Worm (Caenorhabditis elegans) whole organism, late embryonic: Measurements from ENCODE around the gene srh-145.

Experiments
- Y22D7AL.16 ChIP-seq: sonication (generic microtip); optimal IDR thresholded peaks from 2 replicates; lab custom pipeline; 2016; ENCODE audit warnings: missing genetic modification characterization, missing compliant biosample characterization
- ceh-24 ChIP-seq: sonication (generic microtip); optimal IDR thresholded peaks from 2 replicates; lab custom pipeline; 2016; ENCODE audit warnings: mild to moderate bottlenecking, missing genetic modification characterization, missing compliant biosample characterization
- ceh-31 ChIP-seq: sonication (generic microtip); optimal IDR thresholded peaks from 2 replicates; lab custom pipeline; 2016; ENCODE audit warnings: missing genetic modification characterization, missing compliant biosample characterization
- ceh-45 ChIP-seq: fragments of 200-800 bp; sonication (Bioruptor generic); IDR thresholded peaks from 2 replicates; pipeline ENCODE4 v1.3.6; 2022; ENCODE audit warnings: missing genetic modification reagents, missing genetic modification characterization, missing compliant biosample characterization
- elt-2 ChIP-seq: sonication (generic microtip); optimal IDR thresholded peaks from 2 replicates; lab custom pipeline; 2016; ENCODE audit warnings: missing genetic modification reagents, missing genetic modification characterization, missing compliant biosample characterization
- elt-4 ChIP-seq: sonication (generic microtip); optimal IDR thresholded peaks from 2 replicates; lab custom pipeline; 2016; ENCODE audit warnings: missing genetic modification characterization, missing compliant biosample characterization
- ets-4 ChIP-seq: sonication (generic microtip); optimal IDR thresholded peaks from 2 replicates; lab custom pipeline; 2016; ENCODE audit warnings: missing genetic modification characterization, missing compliant biosample characterization
- eyg-1 ChIP-seq: sonication (generic microtip); optimal IDR thresholded peaks from 2 replicates; lab custom pipeline; 2016; ENCODE audit warnings: missing genotype, missing genetic modification characterization, missing compliant biosample characterization
- nfya-1 ChIP-seq: sonication (generic microtip); optimal IDR thresholded peaks from 2 replicates; lab custom pipeline; 2017; ENCODE audit warnings: missing genetic modification characterization, mild to moderate bottlenecking, missing compliant biosample characterization, antibody characterized with exemption, moderate library complexity
- pha-4 ChIP-seq: fragments of 150-350 bp; optimal IDR thresholded peaks from 2 replicates; lab custom pipeline; 2018; ENCODE audit warnings: missing biosample characterization, missing genetic modification reagents, missing genetic modification characterization
- tbx-2 ChIP-seq: sonication (generic microtip); optimal IDR thresholded peaks from 2 replicates; lab custom pipeline; 2016; ENCODE audit warnings: missing genetic modification characterization, missing compliant biosample characterization
- tbx-7 ChIP-seq: sonication (generic microtip); optimal IDR thresholded peaks from 2 replicates; lab custom pipeline; 2016; ENCODE audit warnings: missing genotype, missing genetic modification characterization, missing compliant biosample characterization
- unc-55 ChIP-seq: sonication (generic microtip); optimal IDR thresholded peaks from 2 replicates; lab custom pipeline; 2017; ENCODE audit warnings: missing biosample characterization, missing genetic modification reagents, missing genetic modification characterization

DNA sequence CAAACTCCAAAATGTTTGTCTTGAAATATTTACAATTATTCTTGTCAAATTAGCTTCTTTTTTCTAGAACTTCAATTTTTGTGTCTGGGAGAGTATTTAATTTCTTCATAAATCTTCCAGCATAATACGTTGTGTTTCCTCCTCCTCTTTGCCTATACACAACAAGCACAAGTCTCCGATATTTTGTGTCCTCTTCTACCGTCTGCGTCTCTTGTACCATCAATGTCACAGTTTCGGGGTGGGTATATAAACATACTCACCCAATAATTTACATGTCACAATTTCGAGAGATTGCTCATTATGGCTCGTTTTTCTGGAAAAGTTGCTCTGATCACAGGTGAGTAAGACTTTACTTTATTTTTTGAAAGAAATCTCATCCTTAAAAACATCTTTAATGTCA, 27.0 kb downstream of the srh-145 start, which contains the start of gene F26D2.15:
- TF ChIP-seq nfya-1 (tag; lab: Kevin White, UChicago) (no peak), elt-4 (tag; lab: Kevin White, UChicago) (no peak), ceh-45 (GFP tag; lab: Robert Waterston, UW) (no peak), ceh-24 (tag; lab: Kevin White, UChicago) (no peak), ets-4 (tag; lab: Kevin White, UChicago) (no peak), tbx-2 (tag; lab: Kevin White, UChicago) (no peak), eyg-1 (tag; lab: Kevin White, UChicago) (no peak), unc-55 (GFP tag; lab: Kevin White, UChicago) (no peak), elt-2 (tag; lab: Kevin White, UChicago) (no peak), pha-4 (tag; lab: Kevin White, UChicago) (no peak), tbx-7 (no peak), ceh-31 (tag; lab: Kevin White, UChicago) (no peak), Y22D7AL.16 (tag; lab: Kevin White, UChicago) (no peak)
